Worm (Caenorhabditis elegans): Measurements from ENCODE around the gene F48F5.6.

Gene F48F5.6

DNA sequence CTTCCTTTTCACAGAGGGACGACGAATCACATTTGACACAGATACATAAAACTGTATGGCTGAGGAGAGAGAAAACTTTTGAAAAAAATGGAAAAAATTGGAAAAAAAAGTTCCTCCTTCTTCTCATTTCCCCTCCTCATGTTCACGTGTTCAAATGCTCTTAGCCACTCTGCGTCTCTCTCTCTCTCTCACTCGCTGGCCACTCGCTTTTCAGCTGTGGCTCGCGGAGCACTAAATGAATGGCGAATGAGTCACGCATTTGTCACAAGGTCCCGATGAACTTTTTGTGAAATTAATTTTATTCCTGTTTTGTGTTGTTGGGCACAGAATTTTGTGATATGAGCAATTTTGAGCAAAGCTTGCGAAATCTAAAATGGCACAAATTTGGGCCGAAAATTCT is 35.2 kb downstream of the F48F5.6 start (continued):
- TF ChIP-seq hpl-2 (GFP tag; optimal IDR thresholded peaks at IDR 0.05) (no peak), dpl-1 (GFP tag; optimal IDR thresholded peaks at IDR 0.05) (peak in 1 of 3 experiments; percentile 9), sox-4 (tag; optimal IDR thresholded peaks at IDR 0.05) (no peak), mab-9 (GFP tag; IDR thresholded peaks at IDR 0.05) (no peak), pqm-1 (tag; optimal IDR thresholded peaks at IDR 0.05) (no peak), swsn-7 (tag; optimal IDR thresholded peaks at IDR 0.05) (peak; percentile 21), irx-1 (tag; optimal IDR thresholded peaks at IDR 0.05) (peak; percentile 26), nhr-19 (GFP tag; conservative IDR thresholded peaks at IDR 0.05) (0 out of 2 replicates have a peak, but pooled peaks have one; percentile 12), egl-13 (tag; optimal IDR thresholded peaks at IDR 0.05) (no peak), aha-1 (tag; optimal IDR thresholded peaks at IDR 0.05) (no peak), pag-3 (tag; optimal IDR thresholded peaks at IDR 0.05; ENCODE audit: borderline replicate concordance, insufficient read depth) (no peak), snpc-4 (tag; optimal IDR thresholded peaks at IDR 0.05) (no peak), snu-23 (GFP tag; optimal IDR thresholded peaks at IDR 0.05) (peak; percentile 16), lin-39 (tag; optimal IDR thresholded peaks at IDR 0.05) (no peak), nhr-11 (tag; optimal IDR thresholded peaks at IDR 0.05) (no peak), sptf-1 (tag; optimal IDR thresholded peaks at IDR 0.05) (no peak), nhr-47 (tag; optimal IDR thresholded peaks at IDR 0.05) (peak; percentile 44), fos-1 (tag; optimal IDR thresholded peaks at IDR 0.05) (peak; percentile 5), ama-1 (optimal IDR thresholded peaks at IDR 0.05) (no peak), nhr-90 (tag; optimal IDR thresholded peaks at IDR 0.05; ENCODE audit: poor library complexity) (no peak), lin-14 (GFP tag; optimal IDR thresholded peaks at IDR 0.05) (peak; percentile 83), aly-2 (tag; optimal IDR thresholded peaks at IDR 0.05) (no peak), ceh-82 (tag; optimal IDR thresholded peaks at IDR 0.05) (peak in 1 of 3 experiments; percentile 12), tlp-1 (tag; optimal IDR thresholded peaks at IDR 0.05) (no peak), ztf-4 (tag; optimal IDR thresholded peaks at IDR 0.05) (no peak), lin-35 (GFP tag; optimal IDR thresholded peaks at IDR 0.05) (no peak), ces-1 (GFP tag; optimal IDR thresholded peaks at IDR 0.05) (no peak), alr-1 (tag; optimal IDR thresholded peaks at IDR 0.05; ENCODE audit: borderline replicate concordance) (no peak), C34B4.2 (tag; optimal IDR thresholded peaks at IDR 0.05) (no peak), hlh-4 (tag; optimal IDR thresholded peaks at IDR 0.05) (no peak), pax-3 (tag; optimal IDR thresholded peaks at IDR 0.05) (peak; percentile 25), mep-1 (tag; optimal IDR thresholded peaks at IDR 0.05) (peak; percentile 26), nhr-84 (tag; optimal IDR thresholded peaks at IDR 0.05) (no peak), zag-1 (tag; optimal IDR thresholded peaks at IDR 0.05) (no peak), efl-3 (GFP tag; optimal IDR thresholded peaks at IDR 0.05) (no peak), F16B12.6 (tag; optimal IDR thresholded peaks at IDR 0.05) (no peak)

DNA sequence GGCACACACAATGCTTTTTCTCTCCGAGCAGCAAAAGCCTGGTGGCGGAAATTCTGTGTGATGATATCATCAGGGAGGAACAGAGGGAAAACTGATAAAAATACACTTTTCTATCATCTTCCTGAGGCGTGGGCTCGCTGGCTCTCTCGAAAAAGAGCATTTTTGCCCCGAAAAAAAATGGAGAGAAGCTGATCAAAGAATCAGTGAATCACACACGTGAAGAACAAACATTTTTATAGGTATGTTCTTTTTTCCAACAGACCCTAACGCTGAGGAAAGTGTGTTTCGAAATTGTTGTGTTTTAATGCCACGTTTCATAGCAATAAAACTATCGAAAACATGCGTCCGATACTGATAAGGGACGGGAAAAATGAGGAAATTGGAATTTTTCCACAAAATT is 36.2 kb downstream of the F48F5.6 start:
- TF ChIP-seq nhr-71 (tag; optimal IDR thresholded peaks at IDR 0.05) (peak; percentile 26), xbp-1 (tag; optimal IDR thresholded peaks at IDR 0.05) (no peak), lin-14 (GFP tag; optimal IDR thresholded peaks at IDR 0.05) (peak; percentile 15), nhr-237 (tag; optimal IDR thresholded peaks at IDR 0.05) (no peak), ceh-90 (tag; optimal IDR thresholded peaks at IDR 0.05) (peak; percentile 1), elt-2 (tag; optimal IDR thresholded peaks at IDR 0.05) (peak; percentile 50), nhr-12 (tag; optimal IDR thresholded peaks at IDR 0.05) (no peak), mdl-1 (tag; optimal IDR thresholded peaks at IDR 0.05) (peak in 1 of 2 experiments; percentile 27), efl-1 (optimal IDR thresholded peaks at IDR 0.05) (no peak), efl-1 (GFP tag; optimal IDR thresholded peaks at IDR 0.05 in 1 of 2) (peak in 1 of 2 experiments; percentile 69), ama-1 (optimal IDR thresholded peaks at IDR 0.05) (no peak), ceh-8 (GFP tag; optimal IDR thresholded peaks at IDR 0.05) (no peak), C34B4.2 (tag; optimal IDR thresholded peaks at IDR 0.05) (no peak)

Data from whole organism, L1 larva.